Worm (Caenorhabditis elegans) whole organism, early embryonic: ENCODE results near the gene srh-172.

ENCODE experiments used
- B0310.2 ChIP-seq: sonication (generic microtip); optimal IDR thresholded peaks from 2 replicates; lab custom pipeline; 2016; ENCODE audit warnings: mild to moderate bottlenecking, missing genetic modification characterization, missing compliant biosample characterization
- ceh-36 ChIP-seq: sonication (generic microtip); optimal IDR thresholded peaks from 2 replicates; lab custom pipeline; 2016; ENCODE audit warnings: missing genetic modification characterization, inconsistent platforms, missing compliant biosample characterization
- ets-7 ChIP-seq: sonication (generic microtip); optimal IDR thresholded peaks from 2 replicates; lab custom pipeline; 2016; ENCODE audit warnings: missing genotype, missing genetic modification characterization, missing compliant biosample characterization
- flt-1 ChIP-seq: fragments of 200-800 bp; sonication (Bioruptor generic); IDR thresholded peaks from 2 replicates; pipeline ENCODE4 v1.3.6; 2022; ENCODE audit warnings: missing genetic modification characterization, missing compliant biosample characterization
- hnd-1 ChIP-seq: sonication (generic microtip); optimal IDR thresholded peaks from 2 replicates; lab custom pipeline; 2016; ENCODE audit warnings: missing genetic modification characterization, missing compliant biosample characterization
- sea-1 ChIP-seq: fragments of 200-800 bp; sonication (Bioruptor generic); conservative IDR thresholded peaks from 2 replicates; pipeline ENCODE4 v1.3.6; 2022; ENCODE audit warnings: missing genetic modification characterization, missing compliant biosample characterization
- tbx-11 ChIP-seq: fragments of 200-800 bp; sonication (Bioruptor generic); IDR thresholded peaks from 2 replicates; pipeline ENCODE4 v1.3.6; 2022; ENCODE audit warnings: missing genetic modification characterization, missing compliant biosample characterization

- no peak for TF ChIP-seq hnd-1 (tag; lab: Kevin White, UChicago)
- TF ChIP-seq B0310.2 (tag; lab: Kevin White, UChicago) = no peak
- no peak for TF ChIP-seq sea-1 (GFP tag; lab: Robert Waterston, UW)
- no peak for TF ChIP-seq tbx-11 (GFP tag; lab: Robert Waterston, UW)
- TF ChIP-seq ceh-36 = no peak
- no peak for TF ChIP-seq flt-1 (GFP tag; lab: Robert Waterston, UW)
- TF ChIP-seq ets-7 = no peak
These were observed 43.4 kb downstream of the srh-172 start for ce11 chrV:20002194-20002593.
